Worm (Caenorhabditis elegans) whole organism, L4 larva: ENCODE results near the gene tbc-17.

Experiments
- ZK337.2 ChIP-seq: fragments of 200-800 bp; sonication (Bioruptor generic); IDR thresholded peaks from 2 replicates; pipeline ENCODE4 v1.3.6; 2022; ENCODE audit warnings: missing genetic modification reagents, missing genetic modification characterization, missing compliant biosample characterization
- ZK546.5 ChIP-seq, 2 experiments: sonication (generic microtip); optimal IDR thresholded peaks; 2 replicates each; lab custom pipeline; 2017; ENCODE audit warnings: missing biosample characterization in 2 of 2, missing genetic modification characterization in 2 of 2
- ceh-82 ChIP-seq: sonication (generic microtip); optimal IDR thresholded peaks from 2 replicates; lab custom pipeline; 2017; ENCODE audit warnings: missing biosample characterization, missing genetic modification characterization
- lin-39 ChIP-seq: fragments of 150-350 bp; optimal IDR thresholded peaks from 2 replicates; lab custom pipeline; 2014; ENCODE audit warnings: missing biosample characterization, missing genetic modification reagents, missing genetic modification characterization
- lsy-2 ChIP-seq, 2 experiments: fragments of 150-350 bp in 1 of 2; sonication (generic microtip) in 1 of 2; optimal IDR thresholded peaks; 2 replicates each; lab custom pipeline; 2014 to 2017; ENCODE audit warnings: missing biosample characterization in 2 of 2, missing genetic modification characterization in 2 of 2
- nhr-28 ChIP-seq: fragments of 150-350 bp; optimal IDR thresholded peaks from 2 replicates; lab custom pipeline; 2014; ENCODE audit warnings: missing biosample characterization, missing genetic modification characterization
- pqm-1 ChIP-seq: sonication (generic microtip); optimal IDR thresholded peaks from 2 replicates; lab custom pipeline; 2017; ENCODE audit warnings: missing biosample characterization, missing genetic modification characterization
- rbr-2 ChIP-seq: sonication (generic microtip); optimal IDR thresholded peaks from 2 replicates; lab custom pipeline; 2016; ENCODE audit warnings: missing genotype, missing genetic modification characterization, missing compliant biosample characterization
- unc-39 ChIP-seq: sonication (generic microtip); optimal IDR thresholded peaks from 2 replicates; lab custom pipeline; 2017; ENCODE audit warnings: missing biosample characterization, missing genetic modification characterization
- ztf-11 ChIP-seq: fragments of 150-350 bp; optimal IDR thresholded peaks from 2 replicates; lab custom pipeline; 2014; ENCODE audit warnings: missing biosample characterization, missing genetic modification characterization

ce11 chrII:12728608-12729007, 34.4 kb downstream of the tbc-17 start:
- TF ChIP-seq lin-39 (no peak), lsy-2 (tag; optimal IDR thresholded peaks at IDR 0.05; lab: Kevin White, UChicago) (no peak), unc-39 (tag; lab: Kevin White, UChicago) (no peak), ztf-11 (tag; lab: Kevin White, UChicago) (no peak), ceh-82 (tag; lab: Kevin White, UChicago) (no peak), nhr-28 (no peak), ZK546.5 (tag; optimal IDR thresholded peaks at IDR 0.05; lab: Kevin White, UChicago) (no peak), rbr-2 (tag; lab: Kevin White, UChicago) (no peak), ZK337.2 (GFP tag; lab: Robert Waterston, UW) (no peak), pqm-1 (tag; lab: Kevin White, UChicago) (no peak)
